Fruit fly (Drosophila melanogaster) whole organism, embryonic: Measurements from ENCODE around the gene CG42232.

ENCODE experiments used
- CG10321 ChIP-seq: fragments of 200-800 bp; sonication (Bioruptor generic); IDR thresholded peaks from 2 replicates; pipeline ENCODE4 v1.3.6; 2022; ENCODE audit warnings: missing biosample characterization, missing genetic modification characterization
- CG10654 ChIP-seq: fragments of 200-800 bp; sonication (Bioruptor generic); optimal IDR thresholded peaks from 2 replicates; lab custom pipeline; 2016; ENCODE audit warnings: missing biosample characterization, missing genetic modification characterization
- CG10959 ChIP-seq: fragments of 200-800 bp; sonication (Bioruptor generic); IDR thresholded peaks from 2 replicates; pipeline ENCODE4 v1.3.6; 2022; ENCODE audit warnings: missing biosample characterization, missing genetic modification characterization
- CG12299 ChIP-seq: fragments of 200-800 bp; sonication (Bioruptor generic); optimal IDR thresholded peaks from 2 replicates; lab custom pipeline; 2018; ENCODE audit warnings: missing biosample characterization, mild to moderate bottlenecking, missing genetic modification characterization
- CG12391 ChIP-seq: fragments of 200-800 bp; sonication (Bioruptor generic); optimal IDR thresholded peaks from 3 replicates; lab custom pipeline; 2018; ENCODE audit warnings: missing biosample characterization, mild to moderate bottlenecking, missing genetic modification characterization, moderate library complexity
- CG15479 ChIP-seq: fragments of 200-800 bp; sonication (Bioruptor generic); optimal IDR thresholded peaks from 3 replicates; lab custom pipeline; 2019; ENCODE audit warnings: missing biosample characterization, mild to moderate bottlenecking, missing genetic modification characterization, moderate library complexity
- CG15514 ChIP-seq: fragments of 200-800 bp; sonication (Bioruptor generic); optimal IDR thresholded peaks from 3 replicates; lab custom pipeline; 2017; ENCODE audit warnings: missing biosample characterization, missing genetic modification characterization, mild to moderate bottlenecking, moderate library complexity, missing genetic modification reagents
- CG17186 ChIP-seq: fragments of 200-800 bp; sonication (Bioruptor generic); optimal IDR thresholded peaks from 3 replicates; lab custom pipeline; 2017; ENCODE audit warnings: missing biosample characterization, missing genetic modification reagents, missing genetic modification characterization
- CG18262 ChIP-seq: fragments of 200-800 bp; optimal IDR thresholded peaks from 3 replicates; lab custom pipeline; 2019; ENCODE audit warnings: missing biosample characterization, mild to moderate bottlenecking, missing genetic modification characterization, moderate library complexity
- CG1832 ChIP-seq: fragments of 200-800 bp; sonication (Bioruptor generic); optimal IDR thresholded peaks from 2 replicates; lab custom pipeline; 2017; ENCODE audit warnings: missing biosample characterization, mild to moderate bottlenecking, missing genetic modification characterization, inconsistent platforms
- CG2129 ChIP-seq: fragments of 200-800 bp; sonication (Bioruptor generic); IDR thresholded peaks from 2 replicates; pipeline ENCODE4 v1.3.6; 2022; ENCODE audit warnings: missing biosample characterization, missing genetic modification characterization; ENCODE audit not compliant: partially characterized antibody
- CG31441 ChIP-seq: fragments of 200-800 bp; sonication (Bioruptor generic); IDR thresholded peaks from 2 replicates; pipeline ENCODE4 v1.3.6; 2022; ENCODE audit warnings: missing biosample characterization, missing genetic modification characterization
- CG3281 ChIP-seq: fragments of 200-800 bp; sonication (Bioruptor generic); optimal IDR thresholded peaks from 3 replicates; lab custom pipeline; 2017; ENCODE audit warnings: missing biosample characterization, mild to moderate bottlenecking, missing genetic modification characterization
- CG33557 ChIP-seq: fragments of 200-800 bp; sonication (Bioruptor generic); optimal IDR thresholded peaks from 2 replicates; lab custom pipeline; 2019; ENCODE audit warnings: missing biosample characterization, mild to moderate bottlenecking, missing genetic modification characterization, moderate library complexity
- CG3407 ChIP-seq: fragments of 200-800 bp; sonication (Bioruptor generic); optimal IDR thresholded peaks from 2 replicates; lab custom pipeline; 2018; ENCODE audit warnings: missing biosample characterization, mild to moderate bottlenecking, missing genetic modification characterization
- CG4328 ChIP-seq: fragments of 200-800 bp; sonication (Bioruptor generic); optimal IDR thresholded peaks from 3 replicates; lab custom pipeline; 2017; ENCODE audit warnings: missing biosample characterization, missing genetic modification reagents, missing genetic modification characterization
- CG4617 ChIP-seq: fragments of 200-800 bp; sonication (Bioruptor generic); optimal IDR thresholded peaks from 3 replicates; lab custom pipeline; 2016; ENCODE audit warnings: missing biosample characterization, missing genetic modification characterization, borderline replicate concordance
- CG6175 ChIP-seq: fragments of 200-800 bp; sonication (Bioruptor generic); IDR thresholded peaks from 3 replicates; pipeline ENCODE4 v1.3.6; 2022; ENCODE audit warnings: missing biosample characterization, missing genetic modification characterization
- CG8281 ChIP-seq: fragments of 200-800 bp; sonication (Bioruptor generic); optimal IDR thresholded peaks from 2 replicates; lab custom pipeline; 2018; ENCODE audit warnings: missing biosample characterization, mild to moderate bottlenecking, missing genetic modification characterization, moderate library complexity
- CG9817 ChIP-seq: fragments of 200-800 bp; sonication (Bioruptor generic); optimal IDR thresholded peaks from 2 replicates; lab custom pipeline; 2018; ENCODE audit warnings: missing biosample characterization, mild to moderate bottlenecking, missing genetic modification characterization, moderate library complexity
- Chrac-16 ChIP-seq: fragments of 200-800 bp; sonication (Bioruptor generic); optimal IDR thresholded peaks from 3 replicates; lab custom pipeline; 2016; ENCODE audit warnings: missing biosample characterization, missing genetic modification characterization
- D ChIP-seq, 2 experiments: fragments of 200-800 bp in 1 of 2; fragments of >200 bp in 1 of 2; sonication (Bioruptor generic) in 1 of 2; optimal IDR thresholded peaks; 2 replicates in 1 of 2; 3 replicates in 1 of 2; lab custom pipeline; 2017; ENCODE audit warnings: mild to moderate bottlenecking in 1 of 2, missing biosample characterization in 1 of 2, missing genetic modification characterization in 1 of 2, missing genetic modification reagents in 1 of 2
- Kr ChIP-seq: fragments of 200-800 bp; sonication (Bioruptor generic); optimal IDR thresholded peaks from 2 replicates; lab custom pipeline; 2017; ENCODE audit warnings: missing biosample characterization, mild to moderate bottlenecking, missing genetic modification characterization
- Myb ChIP-seq: fragments of 200-800 bp; sonication (Bioruptor generic); optimal IDR thresholded peaks from 2 replicates; lab custom pipeline; 2016; ENCODE audit warnings: missing biosample characterization, missing genetic modification characterization
- Oli ChIP-seq: fragments of 200-800 bp; sonication (Bioruptor generic); optimal IDR thresholded peaks from 2 replicates; lab custom pipeline; 2018; ENCODE audit warnings: missing biosample characterization, mild to moderate bottlenecking, missing genetic modification characterization, moderate library complexity
- Ravus ChIP-seq: fragments of 200-800 bp; sonication (Bioruptor generic); IDR thresholded peaks from 2 replicates; pipeline ENCODE4 v1.3.6; 2022; ENCODE audit warnings: missing biosample characterization, missing genetic modification characterization
- Sox100B ChIP-seq: fragments of 200-800 bp; sonication (Bioruptor generic); optimal IDR thresholded peaks from 3 replicates; lab custom pipeline; 2018; ENCODE audit warnings: missing biosample characterization, mild to moderate bottlenecking, missing genetic modification characterization
- Xrp1 ChIP-seq: fragments of 200-800 bp; sonication (Bioruptor generic); IDR thresholded peaks from 2 replicates; pipeline ENCODE4 v1.3.6; 2022; ENCODE audit warnings: missing biosample characterization, missing genetic modification characterization
- ato ChIP-seq: fragments of 200-800 bp; sonication (Bioruptor generic); IDR thresholded peaks from 2 replicates; pipeline ENCODE4 v1.3.6; 2022; ENCODE audit warnings: missing biosample characterization, missing genetic modification characterization; ENCODE audit not compliant: partially characterized antibody
- az2 ChIP-seq: fragments of 200-800 bp; sonication (Bioruptor generic); optimal IDR thresholded peaks from 3 replicates; lab custom pipeline; 2016; ENCODE audit warnings: missing biosample characterization, missing genetic modification characterization
- bab2 ChIP-seq: fragments of 200-800 bp; sonication (Bioruptor generic); optimal IDR thresholded peaks from 2 replicates; lab custom pipeline; 2016; ENCODE audit warnings: missing biosample characterization, missing genetic modification characterization
- chm ChIP-seq: fragments of 200-800 bp; sonication (Bioruptor generic); IDR thresholded peaks from 2 replicates; pipeline ENCODE4 v1.3.6; 2022; ENCODE audit warnings: missing biosample characterization, missing genetic modification characterization
- dan ChIP-seq: fragments of 200-800 bp; sonication (Bioruptor generic); IDR thresholded peaks from 2 replicates; pipeline ENCODE4 v1.3.6; 2022; ENCODE audit warnings: missing biosample characterization, missing genetic modification characterization
- dimm ChIP-seq: fragments of 200-800 bp; sonication (Bioruptor generic); IDR thresholded peaks from 2 replicates; pipeline ENCODE4 v1.3.6; 2022; ENCODE audit warnings: missing biosample characterization, missing genetic modification characterization
- fd64A ChIP-seq: fragments of 200-800 bp; sonication (Bioruptor generic); optimal IDR thresholded peaks from 3 replicates; lab custom pipeline; 2018; ENCODE audit warnings: missing biosample characterization, mild to moderate bottlenecking, missing genetic modification characterization
- gce ChIP-seq: fragments of 200-800 bp; sonication (Bioruptor generic); IDR thresholded peaks from 3 replicates; pipeline ENCODE4 v1.3.6; 2022; ENCODE audit warnings: missing biosample characterization, missing genetic modification characterization
- hkb ChIP-seq, 2 experiments: fragments of 200-800 bp in 1 of 2; fragments of >200 bp in 1 of 2; sonication (Bioruptor generic) in 1 of 2; IDR thresholded peaks in 1 of 2; optimal IDR thresholded peaks in 1 of 2; 2 replicates each; pipeline versions ENCODE4 v1.3.6 to Lab custom; 2017 to 2022; ENCODE audit warnings: missing biosample characterization in 1 of 2, missing genetic modification characterization in 1 of 2
- hth ChIP-seq: fragments of >200 bp; optimal IDR thresholded peaks from 2 replicates; lab custom pipeline; 2017; ENCODE audit warnings: inconsistent platforms
- knrl ChIP-seq: fragments of 200-800 bp; sonication (Bioruptor generic); IDR thresholded peaks from 3 replicates; pipeline ENCODE4 v1.3.6; 2022; ENCODE audit warnings: missing biosample characterization, missing genetic modification characterization; ENCODE audit not compliant: partially characterized antibody
- lbe ChIP-seq: fragments of 200-800 bp; sonication (Bioruptor generic); optimal IDR thresholded peaks from 2 replicates; lab custom pipeline; 2016; ENCODE audit warnings: missing biosample characterization, mild to moderate bottlenecking, missing genetic modification characterization
- mam ChIP-seq: fragments of 200-800 bp; sonication (Bioruptor generic); optimal IDR thresholded peaks from 3 replicates; lab custom pipeline; 2016; ENCODE audit warnings: missing biosample characterization, missing genetic modification characterization
- pfk ChIP-seq: fragments of 200-800 bp; sonication (Bioruptor generic); optimal IDR thresholded peaks from 2 replicates; lab custom pipeline; 2018; ENCODE audit warnings: missing biosample characterization, mild to moderate bottlenecking, missing genetic modification characterization, moderate library complexity
- scrt ChIP-seq: fragments of 200-800 bp; sonication (Bioruptor generic); optimal IDR thresholded peaks from 2 replicates; lab custom pipeline; 2018; ENCODE audit warnings: missing biosample characterization, mild to moderate bottlenecking, missing genetic modification characterization, moderate library complexity
- sna ChIP-seq: fragments of 200-800 bp; sonication (Bioruptor generic); IDR thresholded peaks from 2 replicates; pipeline ENCODE4 v1.3.6; 2022; ENCODE audit warnings: missing biosample characterization, missing genetic modification characterization; ENCODE audit not compliant: partially characterized antibody
- sqz ChIP-seq: fragments of 200-800 bp; sonication (Bioruptor generic); optimal IDR thresholded peaks from 3 replicates; lab custom pipeline; 2018; ENCODE audit warnings: missing biosample characterization, mild to moderate bottlenecking, missing genetic modification characterization
- tio ChIP-seq: fragments of 200-800 bp; sonication (Bioruptor generic); optimal IDR thresholded peaks from 2 replicates; lab custom pipeline; 2017; ENCODE audit warnings: missing biosample characterization, missing genetic modification characterization, inconsistent platforms
- usp ChIP-seq: fragments of >200 bp; optimal IDR thresholded peaks from 2 replicates; lab custom pipeline; 2017; ENCODE audit warnings: missing biosample characterization, missing genetic modification characterization
- vvl ChIP-seq: fragments of 200-800 bp; sonication (Bioruptor generic); IDR thresholded peaks from 2 replicates; pipeline ENCODE4 v1.3.6; 2022; ENCODE audit warnings: missing biosample characterization, missing genetic modification characterization
- z ChIP-seq: fragments of 200-800 bp; sonication (Bioruptor generic); IDR thresholded peaks from 3 replicates; pipeline ENCODE4 v1.3.6; 2022; ENCODE audit warnings: missing biosample characterization, missing genetic modification characterization
- zen2 ChIP-seq: fragments of 200-800 bp; sonication (Bioruptor generic); IDR thresholded peaks from 3 replicates; pipeline ENCODE4 v1.3.6; 2022; ENCODE audit warnings: missing biosample characterization, missing genetic modification characterization; ENCODE audit not compliant: partially characterized antibody

CG42232 gene

DNA sequence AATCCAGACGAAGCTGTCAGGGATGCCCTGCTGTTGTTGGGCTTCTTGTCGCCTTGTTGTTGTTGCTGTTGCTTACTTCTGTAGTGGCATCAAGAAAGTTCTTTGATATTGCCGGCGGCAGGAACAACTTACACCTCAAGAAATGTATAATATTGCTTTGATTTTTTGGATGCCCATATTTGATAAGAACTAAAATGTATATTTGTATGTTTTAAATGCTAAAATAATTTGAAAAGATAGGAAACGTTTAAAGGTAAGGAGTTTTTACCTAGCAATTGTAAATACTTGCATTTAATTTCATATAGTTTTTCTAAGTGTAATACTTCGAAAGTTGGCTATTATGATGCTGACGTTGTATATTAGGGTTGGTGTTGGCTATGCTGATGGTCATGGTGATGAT, 40.7 kb upstream of the CG42232 start (continued):
- TF ChIP-seq knrl (GFP tag; lab: Robert Waterston, UW) (no peak), CG33557 (no peak), bab2 (no peak), sqz (no peak), zen2 (GFP tag; lab: Robert Waterston, UW) (no peak), hkb (optimal IDR thresholded peaks at IDR 0.05; lab: Kevin White, UChicago) (no peak), hkb (GFP tag; IDR thresholded peaks at IDR 0.05; lab: Robert Waterston, UW) (no peak), lbe (GFP tag; lab: Kevin White, UChicago) (no peak), Oli (tag; lab: Kevin White, UChicago) (peak; percentile 37), CG6175 (GFP tag; lab: Robert Waterston, UW) (no peak), CG4617 (GFP tag; lab: Kevin White, UChicago) (no peak), CG2129 (GFP tag; lab: Robert Waterston, UW) (no peak), CG3281 (no peak), CG18262 (peak; percentile 67), CG12299 (tag; lab: Kevin White, UChicago) (no peak), Xrp1 (GFP tag; lab: Robert Waterston, UW) (peak; percentile 49; the same call in 1 of the 2 replicates), CG17186 (GFP tag; lab: Kevin White, UChicago) (no peak), fd64A (no peak), CG1832 (GFP tag; lab: Kevin White, UChicago) (no peak), CG12391 (tag; lab: Kevin White, UChicago) (peak; percentile 56), hth (lab: Kevin White, UChicago) (no peak), CG15514 (GFP tag; lab: Kevin White, UChicago) (peak; percentile 2), dimm (GFP tag; lab: Robert Waterston, UW) (no peak), ato (GFP tag; lab: Robert Waterston, UW) (no peak), CG15479 (no peak), mam (GFP tag; lab: Kevin White, UChicago) (no peak), CG31441 (GFP tag; lab: Robert Waterston, UW) (peak; percentile 64), az2 (GFP tag; lab: Kevin White, UChicago) (no peak), gce (GFP tag; lab: Robert Waterston, UW) (peak; percentile 33; the same call in 1 of the 3 replicates), chm (GFP tag; lab: Robert Waterston, UW) (no peak), pfk (GFP tag; lab: Kevin White, UChicago) (no peak), CG4328 (no peak), vvl (GFP tag; lab: Robert Waterston, UW) (0 out of 2 replicates have a peak, but pooled peaks have one; percentile 22), CG10654 (GFP tag; lab: Kevin White, UChicago) (peak; percentile 6), usp (GFP tag; lab: Kevin White, UChicago) (no peak), CG10959 (GFP tag; lab: Robert Waterston, UW) (no peak), dan (GFP tag; lab: Robert Waterston, UW) (no peak), D (optimal IDR thresholded peaks at IDR 0.05; lab: Kevin White, UChicago) (no peak), D (GFP tag; optimal IDR thresholded peaks at IDR 0.05; lab: Kevin White, UChicago) (peak; percentile 1), Myb (no peak), z (no peak), CG3407 (GFP tag; lab: Kevin White, UChicago) (no peak), scrt (GFP tag; lab: Kevin White, UChicago) (no peak), Sox100B (peak; percentile 37), Chrac-16 (GFP tag; lab: Kevin White, UChicago) (no peak), Kr (GFP tag; lab: Kevin White, UChicago) (no peak), CG9817 (tag; lab: Kevin White, UChicago) (peak; percentile 16), Ravus (no peak), tio (peak; percentile 28), CG8281 (no peak), CG10321 (no peak), sna (no peak)
